Worm (Caenorhabditis elegans) whole organism, L3 larva: ENCODE measurements around the gene F11A5.18.

ENCODE experiments used
- aly-2 ChIP-seq: fragments of 150-350 bp; optimal IDR thresholded peaks from 2 replicates; lab custom pipeline; 2014; ENCODE audit warnings: missing biosample characterization, missing genetic modification characterization
- nfya-1 ChIP-seq: sonication (generic microtip); optimal IDR thresholded peaks from 2 replicates; lab custom pipeline; 2017; ENCODE audit warnings: missing genetic modification characterization, mild to moderate bottlenecking, missing compliant biosample characterization, antibody characterized with exemption, moderate library complexity; ENCODE audit not compliant: insufficient read depth
- nhr-12 ChIP-seq: fragments of 150-350 bp; optimal IDR thresholded peaks from 2 replicates; lab custom pipeline; 2014; ENCODE audit warnings: missing biosample characterization, missing genetic modification characterization

- TF ChIP-seq nhr-12 (tag; lab: Kevin White, UChicago) (no peak), nfya-1 (tag; lab: Kevin White, UChicago) (no peak), aly-2 (no peak)
These were observed 17.3 kb downstream of the F11A5.18 start for ce11 chrV:16220020-16220419.
